Worm (Caenorhabditis elegans) whole organism, early embryonic: ENCODE results near the gene F56C4.1.

ENCODE experiments used
- F13C5.2 ChIP-seq: sonication (generic microtip); optimal IDR thresholded peaks from 2 replicates; lab custom pipeline; 2017; ENCODE audit warnings: mild to moderate bottlenecking, missing genetic modification characterization, inconsistent platforms, missing compliant biosample characterization
- ets-7 ChIP-seq: sonication (generic microtip); optimal IDR thresholded peaks from 2 replicates; lab custom pipeline; 2016; ENCODE audit warnings: missing genotype, missing genetic modification characterization, missing compliant biosample characterization
- flt-1 ChIP-seq: fragments of 200-800 bp; sonication (Bioruptor generic); IDR thresholded peaks from 2 replicates; pipeline ENCODE4 v1.3.6; 2022; ENCODE audit warnings: missing genetic modification characterization, missing compliant biosample characterization
- hmbx-1 ChIP-seq: sonication (generic microtip); optimal IDR thresholded peaks from 2 replicates; lab custom pipeline; 2016; ENCODE audit warnings: mild to moderate bottlenecking, missing genetic modification characterization, missing compliant biosample characterization
- hmg-4 ChIP-seq: fragments of 200-800 bp; sonication (Bioruptor generic); optimal IDR thresholded peaks from 2 replicates; lab custom pipeline; 2018; ENCODE audit warnings: mild to moderate bottlenecking, missing genetic modification characterization, missing compliant biosample characterization
- tbx-37 ChIP-seq: fragments of 200-800 bp; sonication (Bioruptor generic); conservative IDR thresholded peaks from 2 replicates; pipeline ENCODE4 v1.3.6; 2022; ENCODE audit warnings: missing genetic modification reagents, missing genetic modification characterization, missing compliant biosample characterization
- tra-4 ChIP-seq: sonication (generic microtip); optimal IDR thresholded peaks from 2 replicates; lab custom pipeline; 2017; ENCODE audit warnings: missing genetic modification characterization, missing compliant biosample characterization

DNA sequence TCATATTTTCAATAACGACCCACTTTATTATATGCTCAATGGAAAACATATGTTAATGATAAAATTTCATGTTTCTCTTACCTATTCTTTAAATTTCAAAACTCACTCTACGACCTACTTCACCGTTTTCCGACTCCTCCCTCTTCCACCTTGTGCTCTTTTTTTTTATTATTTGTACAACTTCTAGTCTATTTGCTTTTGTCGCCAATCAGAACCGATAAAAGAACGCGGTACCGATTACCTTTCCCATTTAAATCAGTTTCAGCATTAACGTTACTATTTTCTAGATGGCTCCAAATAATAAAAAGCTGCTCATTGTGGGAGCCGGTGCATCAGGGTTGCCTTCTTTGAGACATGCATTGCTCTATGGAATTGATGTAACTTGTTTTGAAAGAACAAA, 25.0 kb downstream of the F56C4.1 start, which contains the start of gene fmo-1:
- TF ChIP-seq ets-7 (tag; lab: Kevin White, UChicago) (no peak), tbx-37 (GFP tag; lab: Robert Waterston, UW) (no peak), tra-4 (tag; lab: Kevin White, UChicago) (no peak), hmbx-1 (tag; lab: Kevin White, UChicago) (no peak), F13C5.2 (tag; lab: Kevin White, UChicago) (no peak), hmg-4 (GFP tag; lab: Kevin White, UChicago) (no peak), flt-1 (no peak)
